Worm (Caenorhabditis elegans) whole organism, L1 larva: ENCODE results near the gene F42G4.7.

ENCODE experiments used
- C16A3.4 ChIP-seq: fragments of 150-350 bp; optimal IDR thresholded peaks from 2 replicates; lab custom pipeline; 2014; ENCODE audit warnings: missing biosample characterization, missing genetic modification characterization
- egl-27 ChIP-seq, 2 experiments: fragments of 150-350 bp in 1 of 2; sonication (generic microtip); optimal IDR thresholded peaks; 3 replicates each; lab custom pipeline; 2017 to 2018; ENCODE audit warnings: missing biosample characterization in 2 of 2, missing genetic modification characterization in 2 of 2, missing genetic modification reagents in 2 of 2
- lin-39 ChIP-seq: fragments of 150-350 bp; optimal IDR thresholded peaks from 2 replicates; lab custom pipeline; 2014; ENCODE audit warnings: missing biosample characterization, missing genetic modification reagents, missing genetic modification characterization
- mdl-1 ChIP-seq, 2 experiments: fragments of 150-350 bp; optimal IDR thresholded peaks; 2 replicates each; lab custom pipeline; 2014 to 2017; ENCODE audit warnings: missing biosample characterization in 2 of 2, missing genetic modification characterization in 2 of 2, inconsistent platforms in 1 of 2
- nhr-11 ChIP-seq: fragments of 150-350 bp; optimal IDR thresholded peaks from 2 replicates; lab custom pipeline; 2014; ENCODE audit warnings: missing biosample characterization, missing genetic modification characterization
- rnt-1 ChIP-seq: sonication (generic microtip); optimal IDR thresholded peaks from 2 replicates; lab custom pipeline; 2016; ENCODE audit warnings: mild to moderate bottlenecking, missing genetic modification characterization, moderate library complexity, missing compliant biosample characterization
- sox-4 ChIP-seq: sonication (generic microtip); optimal IDR thresholded peaks from 2 replicates; lab custom pipeline; 2016; ENCODE audit warnings: missing genetic modification characterization, missing compliant biosample characterization
- sup-37 ChIP-seq: fragments of 200-800 bp; sonication (Bioruptor generic); optimal IDR thresholded peaks from 2 replicates; lab custom pipeline; 2018; ENCODE audit warnings: mild to moderate bottlenecking, missing genetic modification characterization, missing compliant biosample characterization
- zag-1 ChIP-seq: fragments of 150-350 bp; optimal IDR thresholded peaks from 2 replicates; lab custom pipeline; 2014; ENCODE audit warnings: missing biosample characterization, missing genetic modification characterization
- ztf-4 ChIP-seq: fragments of 150-350 bp; optimal IDR thresholded peaks from 2 replicates; lab custom pipeline; 2014; ENCODE audit warnings: missing biosample characterization, missing genetic modification characterization

DNA sequence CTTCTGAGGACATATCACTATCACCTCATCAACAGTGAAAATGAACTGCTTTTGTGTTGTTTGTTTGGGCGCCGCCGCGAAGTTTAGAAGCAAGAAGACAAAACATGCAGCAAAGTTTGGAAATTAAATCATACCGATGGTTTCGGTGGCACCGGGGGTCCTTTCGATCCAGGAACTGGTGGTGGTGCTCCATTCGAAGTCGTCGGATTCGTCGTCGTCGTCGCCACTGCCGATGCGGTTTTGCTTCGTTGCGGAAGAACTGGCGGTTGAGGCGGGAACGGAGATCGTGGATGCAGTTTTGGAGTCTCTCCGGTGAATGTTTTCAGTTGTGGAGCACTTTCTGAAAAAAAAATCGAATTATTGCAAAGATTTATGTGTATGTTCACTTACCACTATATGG lies 23.6 kb downstream of the F42G4.7 start:
- TF ChIP-seq mdl-1 (tag; optimal IDR thresholded peaks at IDR 0.05; lab: Kevin White, UChicago) (no peak), sup-37 (no peak), egl-27 (tag; optimal IDR thresholded peaks at IDR 0.05; lab: Kevin White, UChicago) (no peak), zag-1 (tag; lab: Kevin White, UChicago) (no peak), ztf-4 (tag; lab: Kevin White, UChicago) (no peak), lin-39 (tag; lab: Kevin White, UChicago) (no peak), nhr-11 (no peak), sox-4 (tag; lab: Kevin White, UChicago) (no peak), rnt-1 (tag; lab: Kevin White, UChicago) (no peak), C16A3.4 (tag; lab: Kevin White, UChicago) (no peak)
